Worm (Caenorhabditis elegans) whole organism, L3 larva: ENCODE measurements around the gene acbp-3.

ENCODE experiments used
- elt-1 ChIP-seq: fragments of 150-350 bp; optimal IDR thresholded peaks from 2 replicates; lab custom pipeline; 2014; ENCODE audit warnings: missing biosample characterization, missing genetic modification characterization
- elt-3 ChIP-seq, 3 experiments: fragments of 150-350 bp in 1 of 3; sonication (generic microtip) in 2 of 3; optimal IDR thresholded peaks; 2 replicates in 2 of 3; 4 replicates in 1 of 3; lab custom pipeline; 2014 to 2017; ENCODE audit warnings: missing biosample characterization in 3 of 3, missing genetic modification characterization in 3 of 3
- fkh-10 ChIP-seq: sonication (generic microtip); optimal IDR thresholded peaks from 2 replicates; lab custom pipeline; 2017; ENCODE audit warnings: missing biosample characterization, missing genetic modification reagents, missing genetic modification characterization
- lin-39 ChIP-seq: fragments of 150-350 bp; optimal IDR thresholded peaks from 2 replicates; lab custom pipeline; 2018; ENCODE audit warnings: missing biosample characterization, missing genetic modification reagents, missing genetic modification characterization
- lsy-12 ChIP-seq: sonication (generic microtip); optimal IDR thresholded peaks from 2 replicates; lab custom pipeline; 2016; ENCODE audit warnings: mild to moderate bottlenecking, missing genetic modification characterization, missing compliant biosample characterization
- mdl-1 ChIP-seq: fragments of 150-350 bp; optimal IDR thresholded peaks from 2 replicates; lab custom pipeline; 2014; ENCODE audit warnings: missing biosample characterization, missing genetic modification characterization
- nhr-12 ChIP-seq: fragments of 150-350 bp; optimal IDR thresholded peaks from 2 replicates; lab custom pipeline; 2014; ENCODE audit warnings: missing biosample characterization, missing genetic modification characterization
- pqm-1 ChIP-seq: fragments of 150-350 bp; optimal IDR thresholded peaks from 2 replicates; lab custom pipeline; 2017; ENCODE audit warnings: missing biosample characterization, missing genetic modification characterization, inconsistent platforms
- skn-1 ChIP-seq: fragments of 150-350 bp; optimal IDR thresholded peaks from 2 replicates; lab custom pipeline; 2014; ENCODE audit warnings: missing biosample characterization, missing genetic modification characterization
- tbx-2 ChIP-seq: sonication (generic microtip); optimal IDR thresholded peaks from 2 replicates; lab custom pipeline; 2016; ENCODE audit warnings: mild to moderate bottlenecking, missing genetic modification characterization, missing compliant biosample characterization
- unc-62 ChIP-seq: fragments of 150-350 bp; sonication (generic microtip); optimal IDR thresholded peaks from 4 replicates; lab custom pipeline; 2014; ENCODE audit warnings: missing biosample characterization, missing genetic modification reagents, missing genetic modification characterization
- zag-1 ChIP-seq: fragments of 150-350 bp; optimal IDR thresholded peaks from 2 replicates; lab custom pipeline; 2014; ENCODE audit warnings: missing biosample characterization, missing genetic modification characterization

DNA sequence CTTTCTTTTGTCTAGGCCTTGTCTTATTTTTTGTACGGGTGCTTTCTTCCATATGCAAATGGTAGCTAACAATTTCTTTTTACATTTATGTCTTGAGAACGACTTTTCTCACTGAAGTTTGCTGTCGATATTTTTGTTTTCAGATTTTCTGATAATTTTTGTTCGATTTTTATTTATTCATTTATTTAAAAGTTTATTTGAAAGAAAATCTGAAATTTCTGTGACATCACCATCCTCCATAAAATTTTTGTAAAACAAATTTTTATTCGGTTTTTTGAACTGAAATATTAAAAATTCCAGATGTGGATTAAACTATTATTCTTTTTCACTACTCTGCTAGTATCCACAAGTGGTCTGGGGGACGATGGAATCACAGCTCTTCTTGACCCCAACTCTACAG lies 50.8 kb downstream of the acbp-3 start, which contains the start of gene pbo-4:
- TF ChIP-seq elt-1 (tag; lab: Kevin White, UChicago) (no peak), unc-62 (no peak), lin-39 (tag; lab: Kevin White, UChicago) (no peak), nhr-12 (no peak), tbx-2 (tag; lab: Kevin White, UChicago) (no peak), zag-1 (tag; lab: Kevin White, UChicago) (no peak), fkh-10 (GFP tag; lab: Kevin White, UChicago) (no peak), pqm-1 (no peak), mdl-1 (tag; lab: Kevin White, UChicago) (no peak), lsy-12 (tag; lab: Kevin White, UChicago) (no peak), elt-3 (tag; optimal IDR thresholded peaks at IDR 0.05; lab: Kevin White, UChicago) (no peak), skn-1 (no peak)
